Fruit fly (Drosophila melanogaster): ENCODE measurements around the gene Best1.

The Best1 gene

dm6 chr3R:10130091-10130490, 40.2 kb downstream of the Best1 start (continued):
- peak; percentile 74 for TF ChIP-seq CG2712 (tag; optimal IDR thresholded peaks at IDR 0.05)
- TF ChIP-seq CG10462 (GFP tag; optimal IDR thresholded peaks at IDR 0.05): peak; percentile 8
- peak; percentile 56 for TF ChIP-seq Dek (tag; optimal IDR thresholded peaks at IDR 0.05)
- TF ChIP-seq ken (GFP tag; IDR thresholded peaks at IDR 0.05): no peak
- TF ChIP-seq CG13424 (tag; optimal IDR thresholded peaks at IDR 0.05): peak; percentile 61
- 0 out of 2 replicates have a peak, but pooled peaks have one; percentile 24 for TF ChIP-seq sim (GFP tag; IDR thresholded peaks at IDR 0.05)
- no peak for TF ChIP-seq CG17186 (GFP tag; optimal IDR thresholded peaks at IDR 0.05)
- TF ChIP-seq B-H2 (GFP tag; optimal IDR thresholded peaks at IDR 0.05): no peak
- TF ChIP-seq Mad (GFP tag; optimal IDR thresholded peaks at IDR 0.05): no peak
- TF ChIP-seq Dll (GFP tag; IDR thresholded peaks at IDR 0.05; ENCODE audit: partially characterized antibody): no peak
- TF ChIP-seq Sry-δ (GFP tag; optimal IDR thresholded peaks at IDR 0.05): no peak
- TF ChIP-seq danr (GFP tag; IDR thresholded peaks at IDR 0.05): no peak
- TF ChIP-seq CG6272 (GFP tag; IDR thresholded peaks at IDR 0.05): no peak
- TF ChIP-seq CG1233 (GFP tag; optimal IDR thresholded peaks at IDR 0.05): peak; percentile 14
- TF ChIP-seq Xbp1 (GFP tag; optimal IDR thresholded peaks at IDR 0.05): peak; percentile 34
- TF ChIP-seq usp (GFP tag; optimal IDR thresholded peaks at IDR 0.05): no peak
- TF ChIP-seq CG9797 (GFP tag; optimal IDR thresholded peaks at IDR 0.05): no peak
- TF ChIP-seq Rfx (GFP tag; IDR thresholded peaks at IDR 0.05): peak; percentile 73; the same call in 1 of the 2 replicates
- TF ChIP-seq CG33557 (GFP tag; optimal IDR thresholded peaks at IDR 0.05): no peak
- peak in 1 of 2 experiments; percentile 22 for TF ChIP-seq chif (GFP tag; optimal IDR thresholded peaks at IDR 0.05)
- peak; percentile 36 for TF ChIP-seq Asciz (GFP tag; optimal IDR thresholded peaks at IDR 0.05)
- no peak for TF ChIP-seq CG2129 (GFP tag; IDR thresholded peaks at IDR 0.05; ENCODE audit: partially characterized antibody)
- no peak for TF ChIP-seq lbe (GFP tag; optimal IDR thresholded peaks at IDR 0.05)
- 0 out of 3 replicates have a peak, but pooled peaks have one; percentile 58 for TF ChIP-seq otp (GFP tag; IDR thresholded peaks at IDR 0.05)
- TF ChIP-seq CG2202 (tag; optimal IDR thresholded peaks at IDR 0.05): no peak
- no peak for TF ChIP-seq dati (GFP tag; IDR thresholded peaks at IDR 0.05)
- TF ChIP-seq Bgb (GFP tag; IDR thresholded peaks at IDR 0.05; ENCODE audit: partially characterized antibody): no peak
- TF ChIP-seq Meics (GFP tag; optimal IDR thresholded peaks at IDR 0.05): peak; percentile 75
- peak; percentile 8 for TF ChIP-seq Six4 (GFP tag; optimal IDR thresholded peaks at IDR 0.05)
- peak; percentile 66 for TF ChIP-seq CG10366 (GFP tag; IDR thresholded peaks at IDR 0.05)
- 0 out of 2 replicates have a peak, but pooled peaks have one; percentile 34 for TF ChIP-seq E2f2 (GFP tag; IDR thresholded peaks at IDR 0.05)
- TF ChIP-seq exex (tag; optimal IDR thresholded peaks at IDR 0.05): peak; percentile 43
- no peak for TF ChIP-seq CG16863 (GFP tag; optimal IDR thresholded peaks at IDR 0.05)
- peak; percentile 66 for TF ChIP-seq CG32767 (GFP tag; IDR thresholded peaks at IDR 0.05)
- no peak for TF ChIP-seq pum (GFP tag; optimal IDR thresholded peaks at IDR 0.05)
- no peak for TF ChIP-seq CrebB (tag; optimal IDR thresholded peaks at IDR 0.05)
- TF ChIP-seq prd (optimal IDR thresholded peaks at IDR 0.05): no peak
- TF ChIP-seq prd (GFP tag; IDR thresholded peaks at IDR 0.05): peak; percentile 67
- TF ChIP-seq CG3163 (GFP tag; optimal IDR thresholded peaks at IDR 0.05): no peak
- TF ChIP-seq gcm (GFP tag; optimal IDR thresholded peaks at IDR 0.05): peak; percentile 31
- no peak for TF ChIP-seq Optix (GFP tag; IDR thresholded peaks at IDR 0.05)
- TF ChIP-seq ind (GFP tag; optimal IDR thresholded peaks at IDR 0.05): peak; percentile 48
- no peak for TF ChIP-seq Bdp1 (GFP tag; optimal IDR thresholded peaks at IDR 0.05)
- TF ChIP-seq CG12299 (tag; optimal IDR thresholded peaks at IDR 0.05): peak; percentile 20
- no peak for TF ChIP-seq chm (GFP tag; IDR thresholded peaks at IDR 0.05)
- TF ChIP-seq ase (GFP tag; IDR thresholded peaks at IDR 0.05): no peak
- TF ChIP-seq nerfin-1 (tag; optimal IDR thresholded peaks at IDR 0.05): no peak
- no peak for TF ChIP-seq dimm (GFP tag; IDR thresholded peaks at IDR 0.05)
- peak; percentile 71 for TF ChIP-seq CG12391 (tag; optimal IDR thresholded peaks at IDR 0.05)
- TF ChIP-seq CG14050 (GFP tag; IDR thresholded peaks at IDR 0.05): peak; percentile 46; the same call in 2 of the 3 replicates
- no peak for TF ChIP-seq CG7987 (GFP tag; optimal IDR thresholded peaks at IDR 0.05)
- no peak for TF ChIP-seq hbn (GFP tag; IDR thresholded peaks at IDR 0.05; ENCODE audit: partially characterized antibody)
